Worm (Caenorhabditis elegans) whole organism, L3 larva: ENCODE measurements around the gene T12G3.2.

ENCODE experiments used
- aly-2 ChIP-seq: fragments of 150-350 bp; optimal IDR thresholded peaks from 2 replicates; lab custom pipeline; 2014; ENCODE audit warnings: missing biosample characterization, missing genetic modification characterization
- ceh-82 ChIP-seq: fragments of 150-350 bp; optimal IDR thresholded peaks from 2 replicates; lab custom pipeline; 2014; ENCODE audit warnings: missing biosample characterization, missing genetic modification characterization
- egl-27 ChIP-seq: sonication (generic microtip); optimal IDR thresholded peaks from 4 replicates; lab custom pipeline; 2017; ENCODE audit warnings: missing biosample characterization, missing genetic modification reagents, missing genetic modification characterization
- nfya-1 ChIP-seq: sonication (generic microtip); optimal IDR thresholded peaks from 2 replicates; lab custom pipeline; 2017; ENCODE audit warnings: missing genetic modification characterization, mild to moderate bottlenecking, missing compliant biosample characterization, antibody characterized with exemption, moderate library complexity; ENCODE audit not compliant: insufficient read depth
- pha-4 ChIP-seq: fragments of 150-350 bp; optimal IDR thresholded peaks from 2 replicates; lab custom pipeline; 2014; ENCODE audit warnings: missing biosample characterization, missing genetic modification reagents, missing genetic modification characterization
- zag-1 ChIP-seq: fragments of 150-350 bp; optimal IDR thresholded peaks from 2 replicates; lab custom pipeline; 2014; ENCODE audit warnings: missing biosample characterization, missing genetic modification characterization

- TF ChIP-seq ceh-82 (tag; lab: Kevin White, UChicago): no peak
- no peak for TF ChIP-seq nfya-1 (tag; lab: Kevin White, UChicago)
- no peak for TF ChIP-seq pha-4 (tag; lab: Kevin White, UChicago)
- no peak for TF ChIP-seq aly-2 (tag; lab: Kevin White, UChicago)
- no peak for TF ChIP-seq egl-27 (tag; lab: Kevin White, UChicago)
- no peak for TF ChIP-seq zag-1 (tag; lab: Kevin White, UChicago)
These were observed 49.7 kb upstream of the T12G3.2 start, which contains the start of gene mon-2 for ce11 chrIV:12096479-12096878.
